Worm (Caenorhabditis elegans) whole organism, midembryonic: ENCODE data around the gene col-113.

Source experiments
- flt-1 ChIP-seq: fragments of 200-800 bp; sonication (Bioruptor generic); IDR thresholded peaks from 2 replicates; pipeline ENCODE4 v1.3.6; 2022; ENCODE audit warnings: missing genetic modification characterization, missing compliant biosample characterization
- med-1 ChIP-seq: sonication (generic microtip); optimal IDR thresholded peaks from 2 replicates; lab custom pipeline; 2017; ENCODE audit warnings: missing genetic modification characterization, mild to moderate bottlenecking, missing compliant biosample characterization, antibody characterized with exemption, missing genetic modification reagents; ENCODE audit not compliant: insufficient read depth
- ref-1 ChIP-seq: fragments of 200-800 bp; sonication (Bioruptor generic); conservative IDR thresholded peaks from 2 replicates; pipeline ENCODE4 v1.3.6; 2022; ENCODE audit warnings: missing genetic modification reagents, missing genetic modification characterization, missing compliant biosample characterization
- ztf-23 ChIP-seq: fragments of 200-800 bp; sonication (Bioruptor generic); IDR thresholded peaks from 2 replicates; pipeline ENCODE4 v1.3.6; 2022; ENCODE audit warnings: missing genetic modification reagents, missing genetic modification characterization, missing compliant biosample characterization

- TF ChIP-seq ztf-23 (GFP tag; lab: Robert Waterston, UW) (no peak), ref-1 (GFP tag; lab: Robert Waterston, UW) (no peak), flt-1 (no peak), med-1 (GFP tag; lab: Kevin White, UChicago) (no peak)
These were observed 36.5 kb upstream of the col-113 start, which contains the start of gene srlf-7 for ce11 chrIV:7188528-7189422.
